Worm (Caenorhabditis elegans) whole organism, late embryonic: Measurements from ENCODE around the gene ZK380.2.

Experiments
- ceh-48 ChIP-seq: sonication (generic microtip); optimal IDR thresholded peaks from 2 replicates; lab custom pipeline; 2016; ENCODE audit warnings: missing genetic modification characterization, inconsistent platforms, missing compliant biosample characterization
- elt-2 ChIP-seq: sonication (generic microtip); optimal IDR thresholded peaks from 2 replicates; lab custom pipeline; 2016; ENCODE audit warnings: missing genetic modification reagents, missing genetic modification characterization, missing compliant biosample characterization
- ets-4 ChIP-seq: sonication (generic microtip); optimal IDR thresholded peaks from 2 replicates; lab custom pipeline; 2016; ENCODE audit warnings: missing genetic modification characterization, missing compliant biosample characterization
- nhr-11 ChIP-seq: fragments of 150-350 bp; optimal IDR thresholded peaks from 2 replicates; lab custom pipeline; 2014; ENCODE audit warnings: missing biosample characterization, missing genetic modification characterization
- nhr-232 ChIP-seq: sonication (generic microtip); optimal IDR thresholded peaks from 2 replicates; lab custom pipeline; 2016; ENCODE audit warnings: missing genetic modification characterization, missing compliant biosample characterization
- ref-2 ChIP-seq: sonication (generic microtip); optimal IDR thresholded peaks from 2 replicates; lab custom pipeline; 2016; ENCODE audit warnings: missing genetic modification characterization, missing compliant biosample characterization
- sdc-2 ChIP-seq: sonication (generic microtip); optimal IDR thresholded peaks from 2 replicates; lab custom pipeline; 2016; ENCODE audit warnings: missing genotype, missing genetic modification characterization, missing compliant biosample characterization
- tbx-7 ChIP-seq: sonication (generic microtip); optimal IDR thresholded peaks from 2 replicates; lab custom pipeline; 2016; ENCODE audit warnings: missing genotype, missing genetic modification characterization, missing compliant biosample characterization

The ZK380.2 gene

ce11 chrX:1678021-1678420 lies 46.8 kb downstream of the ZK380.2 start, which contains the start of gene fbxa-170:
Gene fbxa-170, minus strand, starts transcription at chrX:1678121.
- no peak for TF ChIP-seq tbx-7 (tag; lab: Kevin White, UChicago)
- no peak for TF ChIP-seq nhr-11
- TF ChIP-seq ceh-48 (tag; lab: Kevin White, UChicago): no peak
- no peak for TF ChIP-seq nhr-232
- TF ChIP-seq ets-4 (tag; lab: Kevin White, UChicago): no peak
- no peak for TF ChIP-seq elt-2 (tag; lab: Kevin White, UChicago)

ce11 chrX:1682558-1682957 lies 51.3 kb downstream of the ZK380.2 start, which contains the start of gene meg-4:
Gene meg-4, plus strand, starts transcription at chrX:1682954.
- no peak for TF ChIP-seq ref-2
- peak; percentile 84 for TF ChIP-seq sdc-2 (tag; lab: Kevin White, UChicago)
